Fruit fly (Drosophila melanogaster): ENCODE results near the gene CG10300.

dm6 chr3R:23702461-23702860 lies 8.9 kb upstream of the CG10300 start, which contains the start of gene Qsox4:
- no peak for TF ChIP-seq pan (optimal IDR thresholded peaks at IDR 0.05)
- no peak for TF ChIP-seq Dll (optimal IDR thresholded peaks at IDR 0.05)
- no peak for TF ChIP-seq CG8478 (optimal IDR thresholded peaks at IDR 0.05)
- TF ChIP-seq EcR (GFP tag; optimal IDR thresholded peaks at IDR 0.05) = no peak
- TF ChIP-seq psq (optimal IDR thresholded peaks at IDR 0.05) = no peak
- no peak for TF ChIP-seq usp (GFP tag; optimal IDR thresholded peaks at IDR 0.05)

Data from whole organism.